Worm (Caenorhabditis elegans) whole organism, midembryonic: ENCODE results near the gene slcr-46.3.
A peak's percentile ranks its signal among the peaks of the same experiment; 100 is the strongest.

ENCODE experiments used
- T22C8.4 ChIP-seq: fragments of 200-800 bp; sonication (Bioruptor generic); IDR thresholded peaks from 2 replicates; pipeline ENCODE4 v1.3.6; 2022; ENCODE audit warnings: missing genetic modification characterization, missing compliant biosample characterization
- cog-1 ChIP-seq: sonication (generic microtip); optimal IDR thresholded peaks from 2 replicates; lab custom pipeline; 2016; ENCODE audit warnings: missing genetic modification characterization, missing compliant biosample characterization
- flt-1 ChIP-seq: fragments of 200-800 bp; sonication (Bioruptor generic); IDR thresholded peaks from 2 replicates; pipeline ENCODE4 v1.3.6; 2022; ENCODE audit warnings: missing genetic modification characterization, missing compliant biosample characterization
- klf-2 ChIP-seq: fragments of 200-800 bp; sonication (Bioruptor generic); conservative IDR thresholded peaks from 2 replicates; pipeline ENCODE4 v1.3.6; 2022; ENCODE audit warnings: missing genetic modification reagents, missing genetic modification characterization, missing compliant biosample characterization
- med-1 ChIP-seq: sonication (generic microtip); optimal IDR thresholded peaks from 2 replicates; lab custom pipeline; 2017; ENCODE audit warnings: missing genetic modification characterization, mild to moderate bottlenecking, missing compliant biosample characterization, antibody characterized with exemption, missing genetic modification reagents; ENCODE audit not compliant: insufficient read depth
- ref-1 ChIP-seq: fragments of 200-800 bp; sonication (Bioruptor generic); conservative IDR thresholded peaks from 2 replicates; pipeline ENCODE4 v1.3.6; 2022; ENCODE audit warnings: missing genetic modification reagents, missing genetic modification characterization, missing compliant biosample characterization
- tab-1 ChIP-seq: fragments of 200-800 bp; sonication (Bioruptor generic); IDR thresholded peaks from 2 replicates; pipeline ENCODE4 v1.3.6; 2022; ENCODE audit warnings: missing genetic modification characterization, missing compliant biosample characterization
- ztf-23 ChIP-seq: fragments of 200-800 bp; sonication (Bioruptor generic); IDR thresholded peaks from 2 replicates; pipeline ENCODE4 v1.3.6; 2022; ENCODE audit warnings: missing genetic modification reagents, missing genetic modification characterization, missing compliant biosample characterization
- ztf-29 ChIP-seq: fragments of 200-800 bp; sonication (Bioruptor generic); IDR thresholded peaks from 2 replicates; pipeline ENCODE4 v1.3.6; 2022; ENCODE audit warnings: missing genetic modification reagents, missing genetic modification characterization, missing compliant biosample characterization

slcr-46.3 gene

DNA sequence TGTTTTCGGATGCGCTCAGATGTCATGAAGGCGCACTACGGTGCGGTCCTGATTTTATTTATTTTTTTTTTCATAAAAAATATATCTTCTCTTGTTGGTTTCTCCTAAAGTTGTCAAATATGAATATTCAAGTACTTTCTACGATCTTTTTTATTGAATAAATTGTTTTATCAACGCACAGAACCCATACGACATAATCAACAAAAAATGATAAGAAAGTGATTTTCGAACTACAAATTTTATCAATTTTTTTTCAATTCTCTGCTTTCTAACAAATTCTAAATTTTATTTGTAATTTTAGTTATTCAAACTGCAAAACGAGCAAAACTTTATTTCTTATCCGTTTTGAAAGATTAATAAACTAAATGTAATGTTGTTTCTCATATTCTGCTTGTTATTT is 22.0 kb downstream of the slcr-46.3 start:
- TF ChIP-seq tab-1 (GFP tag; lab: Robert Waterston, UW) (no peak), klf-2 (GFP tag; lab: Robert Waterston, UW) (no peak), flt-1 (GFP tag; lab: Robert Waterston, UW) (no peak), T22C8.4 (GFP tag; lab: Robert Waterston, UW) (no peak), ztf-29 (GFP tag; lab: Robert Waterston, UW) (no peak), cog-1 (tag; lab: Kevin White, UChicago) (no peak), med-1 (GFP tag; lab: Kevin White, UChicago) (no peak), ztf-23 (GFP tag; lab: Robert Waterston, UW) (no peak)

DNA sequence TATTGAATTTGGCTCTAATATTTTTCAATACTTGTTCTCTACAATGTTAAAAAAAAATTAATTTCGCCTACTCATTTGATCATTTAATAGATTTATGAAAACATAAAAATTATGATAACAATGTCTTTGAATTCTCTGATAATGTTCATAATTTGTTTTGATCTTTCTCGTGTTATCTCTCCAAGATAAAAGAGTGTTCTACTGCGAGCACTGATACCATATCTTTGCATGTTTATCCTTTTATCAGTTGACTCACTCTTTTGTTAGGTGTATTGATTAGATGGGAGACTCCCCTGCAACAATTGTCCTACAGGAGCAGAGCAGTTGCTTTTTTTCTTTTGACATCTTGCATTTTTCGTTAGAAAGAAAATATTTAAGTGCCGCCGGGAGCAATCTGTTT is 24.7 kb downstream of the slcr-46.3 start:
- no peak for TF ChIP-seq tab-1 (GFP tag; lab: Robert Waterston, UW)
- TF ChIP-seq ztf-29 (GFP tag; lab: Robert Waterston, UW): no peak
- TF ChIP-seq ztf-23 (GFP tag; lab: Robert Waterston, UW): no peak
- TF ChIP-seq flt-1 (GFP tag; lab: Robert Waterston, UW): no peak
- TF ChIP-seq med-1 (GFP tag; lab: Kevin White, UChicago): no peak
- no peak for TF ChIP-seq klf-2 (GFP tag; lab: Robert Waterston, UW)
- no peak for TF ChIP-seq ref-1 (GFP tag; lab: Robert Waterston, UW)
- no peak for TF ChIP-seq cog-1 (tag; lab: Kevin White, UChicago)
- no peak for TF ChIP-seq T22C8.4 (GFP tag; lab: Robert Waterston, UW)

DNA sequence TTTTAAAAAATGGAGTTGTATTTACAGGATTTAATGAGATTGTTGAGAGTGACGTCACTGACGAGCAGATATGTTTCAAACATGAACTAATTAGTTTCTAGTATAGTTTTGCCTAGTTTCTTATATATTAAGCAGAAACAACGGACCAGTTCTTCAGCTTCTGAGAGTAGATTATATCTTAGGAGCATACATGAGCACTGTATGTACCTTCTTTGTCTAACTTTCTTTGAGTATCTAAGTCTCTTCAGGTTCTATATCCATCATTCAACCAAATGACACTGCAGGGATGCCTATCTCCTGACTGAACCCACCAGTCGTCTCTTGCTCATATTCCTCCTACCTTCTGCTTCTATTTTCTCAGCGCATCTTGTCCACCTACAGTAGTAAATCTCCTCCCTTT is 27.2 kb downstream of the slcr-46.3 start, which contains the start of gene her-1:
her-1 (plus strand) TSS at position 301 of the 400 bp plus-strand sequence.
- TF ChIP-seq ref-1 (GFP tag; lab: Robert Waterston, UW) (no peak), klf-2 (GFP tag; lab: Robert Waterston, UW) (no peak), tab-1 (GFP tag; lab: Robert Waterston, UW) (no peak), flt-1 (GFP tag; lab: Robert Waterston, UW) (no peak), med-1 (GFP tag; lab: Kevin White, UChicago) (no peak), cog-1 (tag; lab: Kevin White, UChicago) (no peak), T22C8.4 (GFP tag; lab: Robert Waterston, UW) (no peak), ztf-29 (GFP tag; lab: Robert Waterston, UW) (no peak), ztf-23 (GFP tag; lab: Robert Waterston, UW) (no peak)

DNA sequence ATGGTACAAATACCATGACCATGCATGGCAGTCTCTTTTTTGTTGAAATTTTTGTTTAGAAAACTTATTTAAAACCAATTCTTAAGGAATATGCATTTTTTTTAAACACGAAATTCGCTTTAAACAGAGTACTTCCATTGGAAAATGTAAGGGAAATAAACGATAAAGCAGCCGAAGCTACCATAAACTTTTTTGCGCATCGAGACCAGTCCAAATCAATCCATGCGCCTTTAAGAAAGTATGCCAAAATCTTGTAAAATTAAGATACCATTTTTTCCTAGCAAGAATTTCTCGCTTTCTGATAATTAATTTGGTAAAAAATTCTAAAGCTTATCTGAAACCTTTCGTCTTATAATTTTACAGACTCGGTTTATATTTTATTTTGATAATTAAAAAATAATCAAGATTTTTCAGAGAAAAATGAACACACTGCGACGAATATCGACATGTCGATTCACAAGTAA is 31.2 kb downstream of the slcr-46.3 start, which contains the start of gene ZK287.7:
ZK287.7 (plus strand) TSS at position 414 of the 464 bp plus-strand sequence.
- TF ChIP-seq ztf-23 (GFP tag; lab: Robert Waterston, UW) (no peak), ztf-29 (GFP tag; lab: Robert Waterston, UW) (no peak), ref-1 (GFP tag; lab: Robert Waterston, UW) (no peak), flt-1 (GFP tag; lab: Robert Waterston, UW) (no peak), tab-1 (GFP tag; lab: Robert Waterston, UW) (no peak)

DNA sequence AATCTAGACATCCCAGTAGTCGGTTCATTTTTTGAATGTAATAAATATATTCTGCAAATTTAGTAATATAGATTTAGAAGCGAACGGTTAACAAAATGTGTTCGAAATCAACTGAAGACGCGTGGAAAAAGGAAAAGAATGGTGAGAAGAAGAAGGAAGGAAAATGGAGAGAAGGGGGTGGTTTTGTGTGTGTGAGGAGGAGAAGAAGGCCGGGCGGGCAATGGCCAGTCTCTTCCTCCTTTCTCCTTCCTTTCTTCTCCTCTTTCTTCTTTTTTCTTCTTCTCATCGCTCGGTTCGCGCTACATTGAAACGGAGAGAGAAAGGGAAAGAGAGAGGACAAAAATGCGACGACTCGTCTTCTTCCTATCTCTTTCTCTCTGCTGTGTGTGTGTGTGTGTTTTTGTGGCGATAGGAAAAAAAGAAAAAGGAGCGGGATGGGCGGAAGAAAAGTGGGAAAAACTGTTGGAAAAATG is 31.8 kb downstream of the slcr-46.3 start, which contains the start of gene ztf-9:
ztf-9 (minus strand) TSS at position 51 of the 473 bp plus-strand sequence.
- TF ChIP-seq tab-1 (GFP tag; lab: Robert Waterston, UW): no peak
- TF ChIP-seq ztf-23 (GFP tag; lab: Robert Waterston, UW): 0 out of 2 replicates have a peak, but pooled peaks have one; percentile 43
- peak; percentile 50; the same call in 1 of the 2 replicates for TF ChIP-seq flt-1 (GFP tag; lab: Robert Waterston, UW)
- TF ChIP-seq med-1 (GFP tag; lab: Kevin White, UChicago): no peak
- no peak for TF ChIP-seq cog-1 (tag; lab: Kevin White, UChicago)
- 0 out of 2 replicates have a peak, but pooled peaks have one; percentile 30 for TF ChIP-seq ztf-29 (GFP tag; lab: Robert Waterston, UW)
- no peak for TF ChIP-seq T22C8.4 (GFP tag; lab: Robert Waterston, UW)
- no peak for TF ChIP-seq klf-2 (GFP tag; lab: Robert Waterston, UW)
- no peak for TF ChIP-seq ref-1 (GFP tag; lab: Robert Waterston, UW)

DNA sequence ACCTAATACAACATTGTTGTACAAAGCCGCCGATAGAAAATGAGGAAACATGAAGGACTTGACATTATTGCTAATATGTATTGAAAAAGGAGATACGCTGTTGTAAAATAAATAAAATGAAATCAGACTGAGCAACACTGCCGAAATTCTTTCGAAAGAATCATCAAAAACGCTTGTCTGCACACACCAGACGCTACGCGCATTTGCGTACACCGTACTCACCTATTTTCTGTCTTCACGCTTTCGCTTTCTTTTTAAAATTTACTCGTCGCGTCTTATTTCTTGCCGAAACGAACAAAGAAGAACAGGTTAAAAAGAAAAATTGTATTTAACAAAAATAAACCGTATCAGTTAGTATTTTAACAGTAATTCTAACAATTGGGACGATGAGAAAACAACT is 33.2 kb downstream of the slcr-46.3 start:
- no peak for TF ChIP-seq ref-1 (GFP tag; lab: Robert Waterston, UW)
- no peak for TF ChIP-seq cog-1 (tag; lab: Kevin White, UChicago)
- no peak for TF ChIP-seq med-1 (GFP tag; lab: Kevin White, UChicago)
- TF ChIP-seq T22C8.4 (GFP tag; lab: Robert Waterston, UW): no peak
- TF ChIP-seq ztf-23 (GFP tag; lab: Robert Waterston, UW): 0 out of 2 replicates have a peak, but pooled peaks have one; percentile 31

DNA sequence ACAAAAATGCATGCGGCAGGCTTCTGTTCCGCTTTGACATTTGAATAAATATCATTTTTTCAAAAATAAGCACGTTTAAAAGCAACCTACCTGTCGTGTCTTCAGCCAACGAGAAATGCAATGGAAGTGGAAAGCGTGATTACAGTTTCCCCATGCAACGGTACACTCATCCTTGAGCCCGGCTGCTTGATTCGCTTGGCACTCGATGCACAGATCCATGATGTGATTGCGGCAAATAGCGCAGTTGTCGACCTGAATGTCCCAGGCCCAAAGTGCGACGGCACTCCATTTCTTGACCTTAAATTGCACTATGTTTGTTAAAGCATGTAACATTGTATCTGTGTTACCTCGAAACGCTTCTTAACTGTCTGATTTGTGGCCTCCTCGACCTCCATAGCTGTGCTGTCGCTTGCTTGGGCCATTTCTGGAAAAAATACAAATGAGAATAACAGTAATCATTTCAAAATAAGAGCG is 33.8 kb downstream of the slcr-46.3 start, which contains the start of gene rbx-1:
rbx-1 (minus strand) TSS at position 424 of the 474 bp plus-strand sequence.
- no peak for TF ChIP-seq med-1 (GFP tag; lab: Kevin White, UChicago)
- no peak for TF ChIP-seq T22C8.4 (GFP tag; lab: Robert Waterston, UW)
- no peak for TF ChIP-seq flt-1 (GFP tag; lab: Robert Waterston, UW)
- TF ChIP-seq ztf-29 (GFP tag; lab: Robert Waterston, UW): no peak
- no peak for TF ChIP-seq ztf-23 (GFP tag; lab: Robert Waterston, UW)
- TF ChIP-seq cog-1 (tag; lab: Kevin White, UChicago): no peak
- TF ChIP-seq klf-2 (GFP tag; lab: Robert Waterston, UW): no peak
- no peak for TF ChIP-seq ref-1 (GFP tag; lab: Robert Waterston, UW)
- no peak for TF ChIP-seq tab-1 (GFP tag; lab: Robert Waterston, UW)

DNA sequence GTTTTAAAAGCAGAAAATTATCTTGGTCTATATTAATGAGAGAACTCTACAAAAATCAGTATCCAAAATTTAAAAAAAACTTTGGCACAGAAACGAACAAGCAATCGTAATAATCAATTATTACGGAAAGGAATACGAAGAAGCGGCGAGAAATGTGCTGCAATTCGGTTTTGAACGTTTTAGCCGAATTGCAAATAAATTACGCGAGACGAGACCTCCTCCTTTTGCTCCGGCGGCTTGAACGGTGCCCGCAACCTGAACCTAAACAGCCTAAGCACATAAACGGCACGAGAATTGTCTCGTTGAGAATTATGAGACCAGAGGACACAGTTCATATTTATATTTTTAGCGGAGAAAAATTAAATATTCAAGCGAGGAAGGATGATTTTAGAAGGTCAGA is 34.5 kb downstream of the slcr-46.3 start:
- TF ChIP-seq tab-1 (GFP tag; lab: Robert Waterston, UW) (no peak), med-1 (GFP tag; lab: Kevin White, UChicago) (no peak), ref-1 (GFP tag; lab: Robert Waterston, UW) (no peak), ztf-23 (GFP tag; lab: Robert Waterston, UW) (no peak), T22C8.4 (GFP tag; lab: Robert Waterston, UW) (no peak), ztf-29 (GFP tag; lab: Robert Waterston, UW) (no peak), cog-1 (tag; lab: Kevin White, UChicago) (no peak), flt-1 (GFP tag; lab: Robert Waterston, UW) (no peak), klf-2 (GFP tag; lab: Robert Waterston, UW) (no peak)
